Worm (Caenorhabditis elegans) whole organism, young adult: ENCODE results near the gene bud-31.

Experiments used
- D2030.7 ChIP-seq: fragments of 200-800 bp; sonication (Bioruptor generic); IDR thresholded peaks from 2 replicates; pipeline ENCODE4 v1.3.6; 2022; ENCODE audit warnings: missing genetic modification reagents, missing genetic modification characterization, missing compliant biosample characterization
- F22D6.2 ChIP-seq: sonication (generic microtip); optimal IDR thresholded peaks from 2 replicates; lab custom pipeline; 2016; ENCODE audit warnings: mild to moderate bottlenecking, missing genetic modification characterization, missing compliant biosample characterization
- F49E8.2 ChIP-seq: sonication (generic microtip); optimal IDR thresholded peaks from 3 replicates; lab custom pipeline; 2017; ENCODE audit warnings: missing genetic modification characterization, mild to moderate bottlenecking, missing compliant biosample characterization, antibody characterized with exemption, moderate library complexity; ENCODE audit not compliant: insufficient read depth
- F52B5.7 ChIP-seq: sonication (generic microtip); optimal IDR thresholded peaks from 2 replicates; lab custom pipeline; 2016; ENCODE audit warnings: mild to moderate bottlenecking, missing genetic modification characterization, missing compliant biosample characterization
- T26A5.8 ChIP-seq: sonication (generic microtip); optimal IDR thresholded peaks from 2 replicates; lab custom pipeline; 2016; ENCODE audit warnings: missing genetic modification characterization, missing compliant biosample characterization
- Y53F4B.3 ChIP-seq: fragments of 200-800 bp; sonication (Bioruptor generic); IDR thresholded peaks from 2 replicates; pipeline ENCODE4 v1.3.6; 2022; ENCODE audit warnings: missing genetic modification reagents, missing genetic modification characterization, missing compliant biosample characterization
- ZK185.1 ChIP-seq: sonication (generic microtip); optimal IDR thresholded peaks from 2 replicates; lab custom pipeline; 2016; ENCODE audit warnings: mild to moderate bottlenecking, missing genetic modification characterization, missing compliant biosample characterization; ENCODE audit not compliant: poor library complexity, severe bottlenecking
- akir-1 ChIP-seq: fragments of 200-800 bp; sonication (Bioruptor generic); optimal IDR thresholded peaks from 2 replicates; lab custom pipeline; 2018; ENCODE audit warnings: mild to moderate bottlenecking, missing genetic modification characterization, moderate library complexity, missing compliant biosample characterization
- ama-1 ChIP-seq, 3 experiments: fragments of 150-350 bp in 1 of 3; sonication (generic microtip) in 2 of 3; optimal IDR thresholded peaks; 2 replicates each; lab custom pipeline; 2014 to 2018; ENCODE audit warnings: missing biosample characterization in 2 of 3, missing genetic modification characterization in 2 of 3, missing genetic modification reagents in 2 of 3
- aptf-3 ChIP-seq: fragments of 200-800 bp; sonication (Bioruptor generic); IDR thresholded peaks from 2 replicates; pipeline ENCODE4 v1.3.6; 2022; ENCODE audit warnings: missing genetic modification characterization, missing compliant biosample characterization
- atf-7 ChIP-seq: sonication (generic microtip); optimal IDR thresholded peaks from 2 replicates; lab custom pipeline; 2017; ENCODE audit warnings: mild to moderate bottlenecking, missing genetic modification characterization, missing compliant biosample characterization
- cebp-1 ChIP-seq, 2 experiments: fragments of 200-800 bp in 1 of 2; sonication (Bioruptor generic) in 1 of 2; sonication (generic microtip) in 1 of 2; IDR thresholded peaks in 1 of 2; optimal IDR thresholded peaks in 1 of 2; 2 replicates each; pipeline versions ENCODE4 v1.3.6 to Lab custom; 2017 to 2022; ENCODE audit warnings: missing compliant biosample characterization in 2 of 2, missing genetic modification characterization in 2 of 2, mild to moderate bottlenecking in 1 of 2, missing genetic modification reagents in 1 of 2, moderate library complexity in 1 of 2
- ceh-40 ChIP-seq: fragments of 200-800 bp; sonication (Bioruptor generic); IDR thresholded peaks from 2 replicates; pipeline ENCODE4 v1.3.6; 2022; ENCODE audit warnings: missing genetic modification characterization, missing compliant biosample characterization
- ceh-79 ChIP-seq: sonication (generic microtip); optimal IDR thresholded peaks from 2 replicates; lab custom pipeline; 2017; ENCODE audit warnings: mild to moderate bottlenecking, missing genetic modification characterization, missing compliant biosample characterization
- efl-1 ChIP-seq: fragments of 150-350 bp; optimal IDR thresholded peaks from 2 replicates; lab custom pipeline; 2014; ENCODE audit warnings: missing biosample characterization, missing genetic modification reagents, missing genetic modification characterization
- egrh-3 ChIP-seq: fragments of 200-800 bp; sonication (Bioruptor generic); IDR thresholded peaks from 2 replicates; pipeline ENCODE4 v1.3.6; 2022; ENCODE audit warnings: missing genetic modification reagents, missing genetic modification characterization, missing compliant biosample characterization
- fkh-3 ChIP-seq: sonication (generic microtip); optimal IDR thresholded peaks from 2 replicates; lab custom pipeline; 2016; ENCODE audit warnings: mild to moderate bottlenecking, missing genetic modification characterization, missing compliant biosample characterization
- him-1 ChIP-seq: sonication (generic microtip); optimal IDR thresholded peaks from 2 replicates; lab custom pipeline; 2016; ENCODE audit warnings: missing genotype, missing genetic modification reagents, missing genetic modification characterization, missing compliant biosample characterization
- hrde-1 ChIP-seq: sonication (generic microtip); optimal IDR thresholded peaks from 2 replicates; lab custom pipeline; 2016; ENCODE audit warnings: missing genetic modification characterization, mild to moderate bottlenecking, missing compliant biosample characterization, moderate library complexity, missing genotype, missing genetic modification reagents, borderline replicate concordance
- hsf-1 ChIP-seq: fragments of 200-800 bp; sonication (Bioruptor generic); IDR thresholded peaks from 2 replicates; pipeline ENCODE4 v1.3.6; 2022; ENCODE audit warnings: missing genetic modification reagents, missing genetic modification characterization, missing compliant biosample characterization
- let-607 ChIP-seq, 2 experiments: fragments of 200-800 bp in 1 of 2; sonication (Bioruptor generic) in 1 of 2; sonication (generic microtip) in 1 of 2; optimal IDR thresholded peaks; 2 replicates each; lab custom pipeline; 2016 to 2018; ENCODE audit warnings: mild to moderate bottlenecking in 2 of 2, missing compliant biosample characterization in 2 of 2, missing genetic modification characterization in 2 of 2, moderate library complexity in 2 of 2, missing genotype in 1 of 2
- lsy-27 ChIP-seq: sonication (generic microtip); optimal IDR thresholded peaks from 2 replicates; lab custom pipeline; 2017; ENCODE audit warnings: missing genetic modification characterization, mild to moderate bottlenecking, missing compliant biosample characterization, antibody characterized with exemption, missing genotype, borderline replicate concordance; ENCODE audit not compliant: insufficient read depth
- madf-10 ChIP-seq: sonication (generic microtip); optimal IDR thresholded peaks from 2 replicates; lab custom pipeline; 2016; ENCODE audit warnings: mild to moderate bottlenecking, missing genetic modification characterization, missing compliant biosample characterization
- madf-8 ChIP-seq: fragments of 200-800 bp; sonication (Bioruptor generic); conservative IDR thresholded peaks from 2 replicates; pipeline ENCODE4 v1.3.6; 2022; ENCODE audit warnings: missing genetic modification reagents, missing genetic modification characterization, missing compliant biosample characterization
- mel-28 ChIP-seq: sonication (generic microtip); optimal IDR thresholded peaks from 2 replicates; lab custom pipeline; 2016; ENCODE audit warnings: borderline replicate concordance, mild to moderate bottlenecking, missing genetic modification characterization, missing compliant biosample characterization
- nfya-1 ChIP-seq: sonication (generic microtip); optimal IDR thresholded peaks from 2 replicates; lab custom pipeline; 2017; ENCODE audit warnings: antibody characterized with exemption, missing compliant biosample characterization, missing genetic modification characterization, borderline replicate concordance; ENCODE audit not compliant: insufficient read depth
- nfyb-1 ChIP-seq: fragments of 200-800 bp; sonication (Bioruptor generic); IDR thresholded peaks from 2 replicates; pipeline ENCODE4 v1.3.6; 2022; ENCODE audit warnings: missing genetic modification reagents, missing genetic modification characterization, missing compliant biosample characterization
- nhr-179 ChIP-seq: sonication (generic microtip); optimal IDR thresholded peaks from 2 replicates; lab custom pipeline; 2016; ENCODE audit warnings: mild to moderate bottlenecking, missing genetic modification characterization, missing compliant biosample characterization
- pha-4 ChIP-seq: fragments of 150-350 bp; sonication (generic microtip); optimal IDR thresholded peaks from 2 replicates; lab custom pipeline; 2014; ENCODE audit warnings: missing biosample characterization, missing genetic modification reagents, missing genetic modification characterization
- sdz-38 ChIP-seq: sonication (generic microtip); optimal IDR thresholded peaks from 2 replicates; lab custom pipeline; 2016; ENCODE audit warnings: missing genotype, missing genetic modification characterization, missing compliant biosample characterization
- sea-2 ChIP-seq: fragments of 200-800 bp; sonication (Bioruptor generic); IDR thresholded peaks from 2 replicates; pipeline ENCODE4 v1.3.6; 2022; ENCODE audit warnings: missing genetic modification characterization, missing compliant biosample characterization
- snpc-1.3 ChIP-seq: sonication (generic microtip); optimal IDR thresholded peaks from 2 replicates; lab custom pipeline; 2017; ENCODE audit warnings: missing genetic modification characterization, mild to moderate bottlenecking, missing compliant biosample characterization, antibody characterized with exemption, moderate library complexity, missing genotype, missing genetic modification reagents; ENCODE audit not compliant: insufficient read depth
- somi-1 ChIP-seq: fragments of 200-800 bp; sonication (Bioruptor generic); optimal IDR thresholded peaks from 2 replicates; lab custom pipeline; 2018; ENCODE audit warnings: mild to moderate bottlenecking, missing genetic modification characterization, missing compliant biosample characterization
- tbp1 ChIP-seq: fragments of 200-800 bp; sonication (Bioruptor generic); optimal IDR thresholded peaks from 2 replicates; lab custom pipeline; 2018; ENCODE audit warnings: mild to moderate bottlenecking, missing genetic modification characterization, missing compliant biosample characterization
- tbx-9 ChIP-seq: sonication (generic microtip); optimal IDR thresholded peaks from 2 replicates; lab custom pipeline; 2016; ENCODE audit warnings: borderline replicate concordance, missing genetic modification characterization, inconsistent platforms, missing compliant biosample characterization
- zim-3 ChIP-seq: sonication (generic microtip); optimal IDR thresholded peaks from 2 replicates; lab custom pipeline; 2017; ENCODE audit warnings: mild to moderate bottlenecking, missing genetic modification characterization, moderate library complexity, missing compliant biosample characterization
- ztf-22 ChIP-seq: fragments of 200-800 bp; sonication (Bioruptor generic); optimal IDR thresholded peaks from 2 replicates; lab custom pipeline; 2018; ENCODE audit warnings: mild to moderate bottlenecking, missing genetic modification characterization, moderate library complexity, missing compliant biosample characterization
- ztf-26 ChIP-seq: sonication (generic microtip); optimal IDR thresholded peaks from 2 replicates; lab custom pipeline; 2017; ENCODE audit warnings: missing genetic modification characterization, missing compliant biosample characterization

Gene bud-31

ce11 chrIII:9651871-9652270 is 44.4 kb downstream of the bud-31 start, which contains the start of gene C15H7.3:
C15H7.3 (minus strand) TSS chrIII:9651971.
- no peak for TF ChIP-seq ceh-40 (GFP tag; lab: Robert Waterston, UW)
- no peak for TF ChIP-seq let-607 (tag; optimal IDR thresholded peaks at IDR 0.05; lab: Kevin White, UChicago)
- no peak for TF ChIP-seq sea-2 (GFP tag; lab: Robert Waterston, UW)
- TF ChIP-seq him-1 (tag; lab: Kevin White, UChicago) = no peak
- TF ChIP-seq D2030.7 (GFP tag; lab: Robert Waterston, UW) = no peak
- no peak for TF ChIP-seq snpc-1.3 (tag; lab: Kevin White, UChicago)
- no peak for TF ChIP-seq F52B5.7 (tag; lab: Kevin White, UChicago)
- no peak for TF ChIP-seq mel-28 (tag; lab: Kevin White, UChicago)
- TF ChIP-seq nfyb-1 = no peak
- TF ChIP-seq madf-8 (GFP tag; lab: Robert Waterston, UW) = no peak
- no peak for TF ChIP-seq T26A5.8 (tag; lab: Kevin White, UChicago)
- TF ChIP-seq nfya-1 (tag; lab: Kevin White, UChicago) = no peak
- no peak for TF ChIP-seq Y53F4B.3 (GFP tag; lab: Robert Waterston, UW)
- TF ChIP-seq hsf-1 (GFP tag; lab: Robert Waterston, UW) = no peak

ce11 chrIII:9646440-9647021 is 49.8 kb downstream of the bud-31 start:
- no peak for TF ChIP-seq F49E8.2 (tag; lab: Kevin White, UChicago)
- no peak for TF ChIP-seq nhr-179 (tag; lab: Kevin White, UChicago)
- no peak for TF ChIP-seq ztf-22
- TF ChIP-seq zim-3 (tag; lab: Kevin White, UChicago) = no peak
- TF ChIP-seq ceh-40 (GFP tag; lab: Robert Waterston, UW) = no peak
- TF ChIP-seq fkh-3 = no peak
- no peak for TF ChIP-seq ztf-26 (tag; lab: Kevin White, UChicago)
- TF ChIP-seq ceh-79 (tag; lab: Kevin White, UChicago) = no peak
- no peak for TF ChIP-seq tbx-9 (tag; lab: Kevin White, UChicago)
- TF ChIP-seq hrde-1 = no peak
- no peak for TF ChIP-seq T26A5.8 (tag; lab: Kevin White, UChicago)
- TF ChIP-seq aptf-3 (GFP tag; lab: Robert Waterston, UW) = no peak
- TF ChIP-seq madf-10 (tag; lab: Kevin White, UChicago) = no peak
- no peak for TF ChIP-seq pha-4 (tag; lab: Kevin White, UChicago)
- TF ChIP-seq lsy-27 = no peak
- TF ChIP-seq ama-1 (optimal IDR thresholded peaks at IDR 0.05; lab: Kevin White, UChicago) = no peak
- no peak for TF ChIP-seq ama-1 (GFP tag; optimal IDR thresholded peaks at IDR 0.05; lab: Kevin White, UChicago)
- no peak for TF ChIP-seq efl-1 (GFP tag; lab: Kevin White, UChicago)
- TF ChIP-seq egrh-3 (GFP tag; lab: Robert Waterston, UW) = no peak
- no peak for TF ChIP-seq tbp1 (GFP tag; lab: Kevin White, UChicago)

- TF ChIP-seq ZK185.1 (tag; lab: Kevin White, UChicago) (no peak), cebp-1 (GFP tag; IDR thresholded peaks at IDR 0.05; lab: Robert Waterston, UW) (no peak), cebp-1 (tag; optimal IDR thresholded peaks at IDR 0.05; lab: Kevin White, UChicago) (no peak), mel-28 (tag; lab: Kevin White, UChicago) (no peak), akir-1 (GFP tag; lab: Kevin White, UChicago) (no peak), atf-7 (no peak), somi-1 (no peak), F22D6.2 (tag; lab: Kevin White, UChicago) (no peak), sdz-38 (tag; lab: Kevin White, UChicago) (no peak)
Observed at ce11 chrIII:9645099-9645498, 51.2 kb downstream of the bud-31 start.
